Worm (Caenorhabditis elegans) whole organism, late embryonic: ENCODE data around the gene srh-142.

ENCODE experiments used
- C08G9.2 ChIP-seq: sonication (generic microtip); optimal IDR thresholded peaks from 2 replicates; lab custom pipeline; 2016; ENCODE audit warnings: mild to moderate bottlenecking, missing genetic modification characterization, moderate library complexity, missing compliant biosample characterization
- C38D4.7 ChIP-seq: fragments of 200-800 bp; sonication (Bioruptor generic); optimal IDR thresholded peaks from 2 replicates; lab custom pipeline; 2018; ENCODE audit warnings: mild to moderate bottlenecking, missing genetic modification characterization, moderate library complexity, missing compliant biosample characterization
- F13H6.1 ChIP-seq: sonication (generic microtip); optimal IDR thresholded peaks from 2 replicates; lab custom pipeline; 2016; ENCODE audit warnings: missing genetic modification characterization, missing compliant biosample characterization
- ahr-1 ChIP-seq: sonication (generic microtip); optimal IDR thresholded peaks from 2 replicates; lab custom pipeline; 2016; ENCODE audit warnings: missing genetic modification characterization, missing compliant biosample characterization
- ama-1 ChIP-seq: fragments of 150-350 bp; optimal IDR thresholded peaks from 2 replicates; lab custom pipeline; 2014
- ceh-14 ChIP-seq: sonication (generic microtip); optimal IDR thresholded peaks from 2 replicates; lab custom pipeline; 2016; ENCODE audit warnings: missing genotype, missing genetic modification characterization, missing compliant biosample characterization
- ceh-2 ChIP-seq: sonication (generic microtip); optimal IDR thresholded peaks from 2 replicates; lab custom pipeline; 2016; ENCODE audit warnings: missing genotype, missing genetic modification characterization, missing compliant biosample characterization
- ceh-30 ChIP-seq: fragments of 150-350 bp; optimal IDR thresholded peaks from 2 replicates; lab custom pipeline; 2014; ENCODE audit warnings: missing biosample characterization, missing genetic modification characterization
- ceh-34 ChIP-seq: sonication (generic microtip); optimal IDR thresholded peaks from 2 replicates; lab custom pipeline; 2016; ENCODE audit warnings: mild to moderate bottlenecking, missing genetic modification characterization, missing compliant biosample characterization
- ceh-45 ChIP-seq: fragments of 200-800 bp; sonication (Bioruptor generic); IDR thresholded peaks from 2 replicates; pipeline ENCODE4 v1.3.6; 2022; ENCODE audit warnings: missing genetic modification reagents, missing genetic modification characterization, missing compliant biosample characterization
- che-1 ChIP-seq: sonication (generic microtip); optimal IDR thresholded peaks from 2 replicates; lab custom pipeline; 2016; ENCODE audit warnings: mild to moderate bottlenecking, missing genetic modification characterization, missing compliant biosample characterization
- dve-1 ChIP-seq: sonication (generic microtip); optimal IDR thresholded peaks from 2 replicates; lab custom pipeline; 2017; ENCODE audit warnings: antibody characterized with exemption, mild to moderate bottlenecking, missing genetic modification characterization, missing compliant biosample characterization
- elt-2 ChIP-seq: sonication (generic microtip); optimal IDR thresholded peaks from 2 replicates; lab custom pipeline; 2016; ENCODE audit warnings: missing genetic modification reagents, missing genetic modification characterization, missing compliant biosample characterization
- elt-4 ChIP-seq: sonication (generic microtip); optimal IDR thresholded peaks from 2 replicates; lab custom pipeline; 2016; ENCODE audit warnings: missing genetic modification characterization, missing compliant biosample characterization
- fkh-10 ChIP-seq: fragments of 150-350 bp; optimal IDR thresholded peaks from 2 replicates; lab custom pipeline; 2014; ENCODE audit warnings: missing biosample characterization, missing genetic modification reagents, missing genetic modification characterization
- fkh-6 ChIP-seq: sonication (generic microtip); optimal IDR thresholded peaks from 2 replicates; lab custom pipeline; 2016; ENCODE audit warnings: missing genetic modification characterization, missing compliant biosample characterization
- gmeb-2 ChIP-seq: sonication (generic microtip); optimal IDR thresholded peaks from 2 replicates; lab custom pipeline; 2016; ENCODE audit warnings: missing genetic modification characterization, inconsistent platforms, missing compliant biosample characterization
- hlh-15 ChIP-seq: sonication (generic microtip); optimal IDR thresholded peaks from 2 replicates; lab custom pipeline; 2016; ENCODE audit warnings: missing genetic modification characterization, missing compliant biosample characterization
- hlh-30 ChIP-seq: sonication (generic microtip); optimal IDR thresholded peaks from 2 replicates; lab custom pipeline; 2017; ENCODE audit warnings: antibody characterized with exemption, missing genetic modification characterization, missing compliant biosample characterization; ENCODE audit not compliant: insufficient read depth
- hlh-6 ChIP-seq: sonication (generic microtip); optimal IDR thresholded peaks from 2 replicates; lab custom pipeline; 2016; ENCODE audit warnings: missing genotype, missing genetic modification characterization, missing compliant biosample characterization
- hlh-8 ChIP-seq: sonication (generic microtip); optimal IDR thresholded peaks from 2 replicates; lab custom pipeline; 2016; ENCODE audit warnings: missing genotype, missing genetic modification characterization, missing compliant biosample characterization
- madf-2 ChIP-seq: sonication (generic microtip); optimal IDR thresholded peaks from 2 replicates; lab custom pipeline; 2017; ENCODE audit warnings: missing genetic modification characterization, missing compliant biosample characterization
- nfya-1 ChIP-seq: sonication (generic microtip); optimal IDR thresholded peaks from 2 replicates; lab custom pipeline; 2017; ENCODE audit warnings: missing genetic modification characterization, mild to moderate bottlenecking, missing compliant biosample characterization, antibody characterized with exemption, moderate library complexity
- nhr-232 ChIP-seq: sonication (generic microtip); optimal IDR thresholded peaks from 2 replicates; lab custom pipeline; 2016; ENCODE audit warnings: missing genetic modification characterization, missing compliant biosample characterization
- npax-4 ChIP-seq: sonication (generic microtip); optimal IDR thresholded peaks from 2 replicates; lab custom pipeline; 2016; ENCODE audit warnings: missing genetic modification characterization, missing compliant biosample characterization
- odd-2 ChIP-seq: sonication (generic microtip); optimal IDR thresholded peaks from 2 replicates; lab custom pipeline; 2017; ENCODE audit warnings: antibody characterized with exemption, mild to moderate bottlenecking, missing genetic modification characterization, missing compliant biosample characterization
- pag-3 ChIP-seq: sonication (generic microtip); optimal IDR thresholded peaks from 2 replicates; lab custom pipeline; 2016; ENCODE audit warnings: missing compliant biosample characterization, missing genetic modification characterization, borderline replicate concordance
- pax-1 ChIP-seq: fragments of 150-350 bp; optimal IDR thresholded peaks from 2 replicates; lab custom pipeline; 2014; ENCODE audit warnings: missing biosample characterization, missing genetic modification characterization
- pha-2 ChIP-seq: sonication (generic microtip); optimal IDR thresholded peaks from 2 replicates; lab custom pipeline; 2017; ENCODE audit warnings: mild to moderate bottlenecking, missing genetic modification characterization, missing compliant biosample characterization
- pha-4 ChIP-seq: fragments of 150-350 bp; optimal IDR thresholded peaks from 2 replicates; lab custom pipeline; 2018; ENCODE audit warnings: missing biosample characterization, missing genetic modification reagents, missing genetic modification characterization
- ref-2 ChIP-seq: sonication (generic microtip); optimal IDR thresholded peaks from 2 replicates; lab custom pipeline; 2016; ENCODE audit warnings: missing genetic modification characterization, missing compliant biosample characterization
- rnt-1 ChIP-seq: sonication (generic microtip); optimal IDR thresholded peaks from 2 replicates; lab custom pipeline; 2016; ENCODE audit warnings: missing genetic modification characterization, missing compliant biosample characterization
- sdc-2 ChIP-seq: sonication (generic microtip); optimal IDR thresholded peaks from 2 replicates; lab custom pipeline; 2016; ENCODE audit warnings: missing genotype, missing genetic modification characterization, missing compliant biosample characterization
- sox-2 ChIP-seq: fragments of 200-800 bp; sonication (Bioruptor generic); IDR thresholded peaks from 2 replicates; pipeline ENCODE4 v1.3.6; 2022; ENCODE audit warnings: missing genetic modification reagents, missing genetic modification characterization, missing compliant biosample characterization
- sox-4 ChIP-seq: sonication (generic microtip); optimal IDR thresholded peaks from 2 replicates; lab custom pipeline; 2017; ENCODE audit warnings: mild to moderate bottlenecking, missing genetic modification characterization, inconsistent platforms, missing compliant biosample characterization
- syd-9 ChIP-seq: sonication (generic microtip); optimal IDR thresholded peaks from 2 replicates; lab custom pipeline; 2016; ENCODE audit warnings: mild to moderate bottlenecking, missing genetic modification characterization, moderate library complexity, missing compliant biosample characterization
- tbx-2 ChIP-seq: sonication (generic microtip); optimal IDR thresholded peaks from 2 replicates; lab custom pipeline; 2016; ENCODE audit warnings: missing genetic modification characterization, missing compliant biosample characterization
- unc-86 ChIP-seq: sonication (generic microtip); optimal IDR thresholded peaks from 2 replicates; lab custom pipeline; 2016; ENCODE audit warnings: missing genetic modification characterization, missing compliant biosample characterization
- ztf-16 ChIP-seq: sonication (generic microtip); optimal IDR thresholded peaks from 2 replicates; lab custom pipeline; 2017; ENCODE audit warnings: missing genetic modification characterization, missing compliant biosample characterization

Gene srh-142

ce11 chrV:16471995-16472563 lies 11.3 kb upstream of the srh-142 start, which contains the start of gene srw-35:
Gene srw-35, plus strand, starts transcription at chrV:16472513.
- TF ChIP-seq pax-1 (no peak), ceh-14 (tag; lab: Kevin White, UChicago) (no peak), ztf-16 (tag; lab: Kevin White, UChicago) (no peak), unc-86 (tag; lab: Kevin White, UChicago) (no peak), hlh-8 (tag; lab: Kevin White, UChicago) (no peak), syd-9 (tag; lab: Kevin White, UChicago) (no peak), nfya-1 (tag; lab: Kevin White, UChicago) (no peak)

DNA sequence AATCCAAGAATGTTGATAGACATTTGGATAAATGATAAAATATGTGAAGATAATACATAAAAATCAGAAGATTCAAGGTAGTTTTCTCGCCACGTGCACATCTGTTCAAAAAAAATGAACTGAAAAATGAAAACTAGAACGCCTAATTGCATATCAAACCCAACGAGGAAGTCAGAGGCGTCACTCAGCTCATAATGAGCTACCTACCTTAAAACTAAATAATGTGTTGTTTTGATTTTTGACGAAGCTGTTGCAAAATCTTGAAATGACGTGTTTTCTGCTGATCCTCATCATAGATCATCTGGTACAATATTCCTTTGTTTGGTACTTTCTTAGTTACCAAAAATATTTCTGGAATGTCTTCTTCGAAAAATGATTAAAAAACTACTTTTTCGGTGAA lies 10.2 kb upstream of the srh-142 start, which contains the start of gene srh-138:
TSS of gene srh-138 (minus strand) at position 101 of the 400 bp plus-strand sequence.
- TF ChIP-seq dve-1 (tag; lab: Kevin White, UChicago) (no peak), ama-1 (no peak), sdc-2 (tag; lab: Kevin White, UChicago) (no peak), ceh-34 (tag; lab: Kevin White, UChicago) (no peak), elt-4 (tag; lab: Kevin White, UChicago) (no peak), C08G9.2 (tag; lab: Kevin White, UChicago) (no peak), ceh-30 (no peak), odd-2 (tag; lab: Kevin White, UChicago) (no peak), fkh-6 (tag; lab: Kevin White, UChicago) (no peak), elt-2 (tag; lab: Kevin White, UChicago) (no peak), sox-4 (tag; lab: Kevin White, UChicago) (no peak), pag-3 (no peak), ceh-14 (tag; lab: Kevin White, UChicago) (no peak), pha-4 (no peak)
- TF ChIP-seq, all 69 proteins: peak for 0

- TF ChIP-seq ceh-2 (tag; lab: Kevin White, UChicago) (no peak), che-1 (tag; lab: Kevin White, UChicago) (no peak), ztf-16 (tag; lab: Kevin White, UChicago) (no peak), tbx-2 (tag; lab: Kevin White, UChicago) (no peak), sox-4 (tag; lab: Kevin White, UChicago) (no peak), hlh-15 (tag; lab: Kevin White, UChicago) (no peak), rnt-1 (no peak), ama-1 (no peak), npax-4 (tag; lab: Kevin White, UChicago) (no peak), ceh-45 (GFP tag; lab: Robert Waterston, UW) (no peak), fkh-10 (no peak), F13H6.1 (no peak), C08G9.2 (tag; lab: Kevin White, UChicago) (no peak), C38D4.7 (GFP tag; lab: Kevin White, UChicago) (no peak), ahr-1 (tag; lab: Kevin White, UChicago) (no peak)
- TF ChIP-seq, all 69 proteins: peak for 0
Measured at ce11 chrV:16467840-16468239, 7.1 kb upstream of the srh-142 start, which contains the start of gene sru-44. Gene sru-44, minus strand, starts transcription at chrV:16467940.

ce11 chrV:16459377-16459776 lies 1.4 kb downstream of the srh-142 start:
- TF ChIP-seq hlh-30: no peak
- no peak for TF ChIP-seq ref-2
- TF ChIP-seq sox-2 (GFP tag; lab: Robert Waterston, UW): no peak
- TF ChIP-seq ztf-16 (tag; lab: Kevin White, UChicago): no peak
- no peak for TF ChIP-seq ceh-34 (tag; lab: Kevin White, UChicago)
- TF ChIP-seq che-1 (tag; lab: Kevin White, UChicago): no peak
- no peak for TF ChIP-seq ama-1
- TF ChIP-seq gmeb-2 (tag; lab: Kevin White, UChicago): no peak
- TF ChIP-seq madf-2: no peak
- TF ChIP-seq elt-4 (tag; lab: Kevin White, UChicago): no peak
- no peak for TF ChIP-seq nhr-232
- no peak for TF ChIP-seq hlh-6
- TF ChIP-seq pha-2 (tag; lab: Kevin White, UChicago): no peak
- no peak for TF ChIP-seq sox-4 (tag; lab: Kevin White, UChicago)
